Fruit fly (Drosophila melanogaster): ENCODE measurements around the gene CG6244.

DNA sequence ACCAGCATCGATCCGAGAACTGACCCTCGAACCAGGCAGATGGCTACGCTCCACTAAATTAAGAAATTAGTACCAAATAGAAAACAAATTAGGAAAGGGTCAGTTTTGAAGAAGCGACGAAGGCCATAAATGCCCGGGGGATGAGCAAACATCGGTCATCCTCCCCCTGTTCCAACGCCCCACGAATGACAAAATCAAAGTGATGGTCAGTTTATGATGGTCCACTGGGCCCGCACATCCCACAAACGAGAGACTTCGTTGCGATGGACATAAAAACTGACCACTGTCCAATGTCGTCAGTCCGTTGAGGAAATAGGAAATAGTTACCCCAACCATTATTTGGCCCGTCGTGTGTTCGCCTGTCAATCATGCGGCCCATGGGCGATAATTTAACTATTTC is 29.2 kb upstream of the CG6244 start:
- TF ChIP-seq lz (GFP tag; optimal IDR thresholded peaks at IDR 0.05): no peak
- no peak for TF ChIP-seq Gug (GFP tag; IDR thresholded peaks at IDR 0.05)
- no peak for TF ChIP-seq spab (GFP tag; optimal IDR thresholded peaks at IDR 0.05)
- no peak for TF ChIP-seq CG3032 (tag; optimal IDR thresholded peaks at IDR 0.05)
